Worm (Caenorhabditis elegans) whole organism, L1 larva: ENCODE results near the gene D1005.2.

Source experiments
- C16A3.4 ChIP-seq: fragments of 150-350 bp; optimal IDR thresholded peaks from 2 replicates; lab custom pipeline; 2014; ENCODE audit warnings: missing biosample characterization, missing genetic modification characterization
- C34B4.2 ChIP-seq: sonication (generic microtip); optimal IDR thresholded peaks from 2 replicates; lab custom pipeline; 2017; ENCODE audit warnings: mild to moderate bottlenecking, missing genetic modification characterization, missing compliant biosample characterization
- Y116A8C.19 ChIP-seq: sonication (generic microtip); optimal IDR thresholded peaks from 2 replicates; lab custom pipeline; 2016; ENCODE audit warnings: missing compliant biosample characterization, missing genetic modification characterization, borderline replicate concordance
- aha-1 ChIP-seq: fragments of 150-350 bp; optimal IDR thresholded peaks from 2 replicates; lab custom pipeline; 2014; ENCODE audit warnings: missing biosample characterization, missing genetic modification characterization
- alr-1 ChIP-seq: fragments of 200-800 bp; sonication (Bioruptor generic); optimal IDR thresholded peaks from 2 replicates; lab custom pipeline; 2018; ENCODE audit warnings: borderline replicate concordance, mild to moderate bottlenecking, missing genetic modification characterization, missing compliant biosample characterization
- aly-2 ChIP-seq: fragments of 150-350 bp; optimal IDR thresholded peaks from 2 replicates; lab custom pipeline; 2014; ENCODE audit warnings: missing biosample characterization, missing genetic modification characterization
- blmp-1 ChIP-seq: fragments of 150-350 bp; optimal IDR thresholded peaks from 2 replicates; lab custom pipeline; 2014; ENCODE audit warnings: missing biosample characterization, missing genetic modification characterization
- ceh-8 ChIP-seq: fragments of 200-800 bp; sonication (Bioruptor generic); optimal IDR thresholded peaks from 2 replicates; lab custom pipeline; 2018; ENCODE audit warnings: mild to moderate bottlenecking, missing genetic modification characterization, moderate library complexity, missing compliant biosample characterization
- ceh-82 ChIP-seq, 3 experiments: fragments of 150-350 bp in 1 of 3; sonication (generic microtip) in 2 of 3; optimal IDR thresholded peaks; 2 replicates each; lab custom pipeline; 2014 to 2017; ENCODE audit warnings: missing biosample characterization in 3 of 3, missing genetic modification characterization in 3 of 3
- ceh-88 ChIP-seq: fragments of 200-800 bp; sonication (Bioruptor generic); IDR thresholded peaks from 2 replicates; pipeline ENCODE4 v1.3.6; 2022; ENCODE audit warnings: missing genetic modification characterization, missing compliant biosample characterization
- ces-1 ChIP-seq: fragments of 150-350 bp; optimal IDR thresholded peaks from 2 replicates; lab custom pipeline; 2014; ENCODE audit warnings: missing biosample characterization, missing genetic modification reagents, missing genetic modification characterization
- dsc-1 ChIP-seq: sonication (generic microtip); optimal IDR thresholded peaks from 2 replicates; lab custom pipeline; 2016; ENCODE audit warnings: mild to moderate bottlenecking, missing genetic modification characterization, missing compliant biosample characterization
- efl-1 ChIP-seq, 4 experiments: fragments of 150-350 bp; optimal IDR thresholded peaks in 3 of 4; peaks in 1 of 4; 1 replicate in 1 of 4; 2 replicates in 3 of 4; lab custom pipeline; 2014; ENCODE audit warnings: missing biosample characterization in 2 of 4, missing genetic modification characterization in 2 of 4, missing genetic modification reagents in 2 of 4
- efl-3 ChIP-seq: fragments of 200-800 bp; sonication (Bioruptor generic); optimal IDR thresholded peaks from 2 replicates; lab custom pipeline; 2018; ENCODE audit warnings: mild to moderate bottlenecking, missing genetic modification characterization, missing compliant biosample characterization
- egl-27 ChIP-seq, 2 experiments: fragments of 150-350 bp in 1 of 2; sonication (generic microtip); optimal IDR thresholded peaks; 3 replicates each; lab custom pipeline; 2017 to 2018; ENCODE audit warnings: missing biosample characterization in 2 of 2, missing genetic modification characterization in 2 of 2, missing genetic modification reagents in 2 of 2
- elt-3 ChIP-seq, 6 experiments: fragments of 150-350 bp in 1 of 6; sonication (generic microtip); optimal IDR thresholded peaks; 2 replicates each; lab custom pipeline; 2017 to 2018; ENCODE audit warnings: missing biosample characterization in 6 of 6, missing genetic modification characterization in 6 of 6, inconsistent platforms in 1 of 6
- fkh-10 ChIP-seq: sonication (generic microtip); optimal IDR thresholded peaks from 2 replicates; lab custom pipeline; 2017; ENCODE audit warnings: missing biosample characterization, missing genetic modification reagents, missing genetic modification characterization
- fos-1 ChIP-seq: fragments of 150-350 bp; optimal IDR thresholded peaks from 2 replicates; lab custom pipeline; 2014; ENCODE audit warnings: missing biosample characterization, missing genetic modification characterization
- hlh-4 ChIP-seq: sonication (generic microtip); optimal IDR thresholded peaks from 2 replicates; lab custom pipeline; 2016; ENCODE audit warnings: mild to moderate bottlenecking, missing genetic modification characterization, missing compliant biosample characterization
- hpl-2 ChIP-seq: fragments of 150-350 bp; optimal IDR thresholded peaks from 2 replicates; lab custom pipeline; 2014; ENCODE audit warnings: missing biosample characterization, missing genetic modification reagents, missing genetic modification characterization
- jun-1 ChIP-seq: fragments of 150-350 bp; optimal IDR thresholded peaks from 2 replicates; lab custom pipeline; 2014; ENCODE audit warnings: missing biosample characterization, missing genetic modification reagents, missing genetic modification characterization
- lin-14 ChIP-seq: fragments of 200-800 bp; sonication (Bioruptor generic); optimal IDR thresholded peaks from 2 replicates; lab custom pipeline; 2018; ENCODE audit warnings: mild to moderate bottlenecking, missing genetic modification characterization, moderate library complexity, missing compliant biosample characterization
- lin-35 ChIP-seq, 2 experiments: fragments of 150-350 bp; optimal IDR thresholded peaks; 2 replicates each; lab custom pipeline; 2014; ENCODE audit warnings: missing biosample characterization in 2 of 2, missing genetic modification characterization in 2 of 2, missing genetic modification reagents in 2 of 2
- mep-1 ChIP-seq: fragments of 150-350 bp; optimal IDR thresholded peaks from 2 replicates; lab custom pipeline; 2014; ENCODE audit warnings: missing biosample characterization, missing genetic modification characterization
- nhr-11 ChIP-seq: fragments of 150-350 bp; optimal IDR thresholded peaks from 2 replicates; lab custom pipeline; 2014; ENCODE audit warnings: missing biosample characterization, missing genetic modification characterization
- nhr-12 ChIP-seq: sonication (generic microtip); optimal IDR thresholded peaks from 2 replicates; lab custom pipeline; 2017; ENCODE audit warnings: missing biosample characterization, missing genetic modification characterization
- nhr-20 ChIP-seq: sonication (generic microtip); optimal IDR thresholded peaks from 2 replicates; lab custom pipeline; 2016; ENCODE audit warnings: mild to moderate bottlenecking, missing genetic modification characterization, missing compliant biosample characterization
- nhr-237 ChIP-seq: fragments of 150-350 bp; optimal IDR thresholded peaks from 2 replicates; lab custom pipeline; 2014; ENCODE audit warnings: missing biosample characterization, missing genetic modification characterization
- nhr-47 ChIP-seq: sonication (generic microtip); optimal IDR thresholded peaks from 2 replicates; lab custom pipeline; 2016; ENCODE audit warnings: mild to moderate bottlenecking, missing genetic modification characterization, moderate library complexity, missing compliant biosample characterization
- nhr-71 ChIP-seq: sonication (generic microtip); optimal IDR thresholded peaks from 2 replicates; lab custom pipeline; 2016; ENCODE audit warnings: mild to moderate bottlenecking, missing genetic modification characterization, moderate library complexity, missing compliant biosample characterization
- nhr-76 ChIP-seq: sonication (generic microtip); optimal IDR thresholded peaks from 2 replicates; lab custom pipeline; 2017; ENCODE audit warnings: missing biosample characterization, missing genetic modification characterization
- nhr-90 ChIP-seq: sonication (generic microtip); optimal IDR thresholded peaks from 2 replicates; lab custom pipeline; 2016; ENCODE audit warnings: mild to moderate bottlenecking, missing genetic modification characterization, missing compliant biosample characterization; ENCODE audit not compliant: poor library complexity
- pax-3 ChIP-seq: fragments of 200-800 bp; sonication (Bioruptor generic); optimal IDR thresholded peaks from 2 replicates; lab custom pipeline; 2018; ENCODE audit warnings: mild to moderate bottlenecking, missing genetic modification characterization, moderate library complexity, missing compliant biosample characterization
- pqm-1 ChIP-seq: sonication (generic microtip); optimal IDR thresholded peaks from 3 replicates; lab custom pipeline; 2017; ENCODE audit warnings: missing biosample characterization, missing genetic modification characterization
- skn-1 ChIP-seq: fragments of 150-350 bp; optimal IDR thresholded peaks from 2 replicates; lab custom pipeline; 2014; ENCODE audit warnings: missing biosample characterization, missing genetic modification characterization
- snu-23 ChIP-seq: sonication (generic microtip); optimal IDR thresholded peaks from 2 replicates; lab custom pipeline; 2016; ENCODE audit warnings: missing genetic modification characterization, missing compliant biosample characterization
- sox-4 ChIP-seq: sonication (generic microtip); optimal IDR thresholded peaks from 2 replicates; lab custom pipeline; 2016; ENCODE audit warnings: missing genetic modification characterization, missing compliant biosample characterization
- tbx-2 ChIP-seq: sonication (generic microtip); optimal IDR thresholded peaks from 2 replicates; lab custom pipeline; 2016; ENCODE audit warnings: missing genetic modification characterization, missing compliant biosample characterization
- tlp-1 ChIP-seq: fragments of 150-350 bp; optimal IDR thresholded peaks from 2 replicates; lab custom pipeline; 2014; ENCODE audit warnings: missing biosample characterization, missing genetic modification characterization
- unc-86 ChIP-seq: sonication (generic microtip); optimal IDR thresholded peaks from 2 replicates; lab custom pipeline; 2016; ENCODE audit warnings: missing genetic modification characterization, missing compliant biosample characterization
- vab-15 ChIP-seq: sonication (generic microtip); optimal IDR thresholded peaks from 2 replicates; lab custom pipeline; 2017; ENCODE audit warnings: missing genotype, mild to moderate bottlenecking, missing genetic modification characterization, missing compliant biosample characterization
- zag-1 ChIP-seq: fragments of 150-350 bp; optimal IDR thresholded peaks from 2 replicates; lab custom pipeline; 2014; ENCODE audit warnings: missing biosample characterization, missing genetic modification characterization
- ztf-4 ChIP-seq: fragments of 150-350 bp; optimal IDR thresholded peaks from 2 replicates; lab custom pipeline; 2014; ENCODE audit warnings: missing biosample characterization, missing genetic modification characterization

The D1005.2 gene

DNA sequence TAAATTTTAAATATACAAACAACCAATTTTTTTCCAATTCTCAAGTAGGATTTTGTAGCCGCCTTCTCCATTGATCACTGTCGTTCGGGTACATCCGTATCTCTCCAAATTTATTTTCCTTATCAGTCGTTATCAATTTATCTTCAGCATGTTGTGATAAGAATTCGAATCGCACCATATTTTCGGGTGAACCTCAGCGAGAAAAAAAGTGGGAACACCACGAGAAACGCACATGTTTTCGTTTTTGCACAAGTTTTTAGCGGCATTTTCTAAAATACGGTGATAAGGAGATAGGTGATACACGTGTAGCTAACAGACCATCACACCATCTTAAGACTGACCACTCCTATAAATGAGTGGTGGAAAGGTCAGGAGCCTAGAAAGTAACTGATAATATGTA lies 19.1 kb downstream of the D1005.2 start (continued):
- TF ChIP-seq zag-1 (no peak), unc-86 (tag; lab: Kevin White, UChicago) (no peak), hpl-2 (no peak), pqm-1 (no peak), efl-3 (no peak), tlp-1 (tag; lab: Kevin White, UChicago) (no peak), nhr-12 (no peak), nhr-90 (tag; lab: Kevin White, UChicago) (peak; percentile 61), C34B4.2 (tag; lab: Kevin White, UChicago) (no peak), skn-1 (tag; lab: Kevin White, UChicago) (no peak), nhr-71 (tag; lab: Kevin White, UChicago) (peak; percentile 62), nhr-76 (tag; lab: Kevin White, UChicago) (no peak), snu-23 (GFP tag; lab: Kevin White, UChicago) (peak; percentile 29), C16A3.4 (tag; lab: Kevin White, UChicago) (no peak), efl-1 (optimal IDR thresholded peaks at IDR 0.05; lab: Kevin White, UChicago) (no peak), efl-1 (GFP tag; optimal IDR thresholded peaks at IDR 0.05 in 1 of 2; lab: Kevin White, UChicago) (peak in 1 of 2 experiments; percentile 34), aly-2 (tag; lab: Kevin White, UChicago) (no peak), dsc-1 (no peak), blmp-1 (tag; lab: Kevin White, UChicago) (peak; percentile 58), ztf-4 (no peak), vab-15 (tag; lab: Kevin White, UChicago) (no peak), aha-1 (tag; lab: Kevin White, UChicago) (no peak), elt-3 (tag; optimal IDR thresholded peaks at IDR 0.05; lab: Kevin White, UChicago) (peak; percentile 87 to 98 (median 94)), jun-1 (tag; lab: Kevin White, UChicago) (peak; percentile 53), mep-1 (tag; lab: Kevin White, UChicago) (peak; percentile 9), alr-1 (tag; lab: Kevin White, UChicago) (no peak), nhr-20 (peak; percentile 66), Y116A8C.19 (tag; lab: Kevin White, UChicago) (no peak), ceh-88 (no peak), nhr-11 (tag; lab: Kevin White, UChicago) (no peak), lin-35 (GFP tag; optimal IDR thresholded peaks at IDR 0.05; lab: Kevin White, UChicago) (peak in 1 of 2 experiments; percentile 25), ces-1 (GFP tag; lab: Kevin White, UChicago) (no peak), fos-1 (no peak), tbx-2 (tag; lab: Kevin White, UChicago) (no peak), hlh-4 (no peak), nhr-237 (tag; lab: Kevin White, UChicago) (no peak)

DNA sequence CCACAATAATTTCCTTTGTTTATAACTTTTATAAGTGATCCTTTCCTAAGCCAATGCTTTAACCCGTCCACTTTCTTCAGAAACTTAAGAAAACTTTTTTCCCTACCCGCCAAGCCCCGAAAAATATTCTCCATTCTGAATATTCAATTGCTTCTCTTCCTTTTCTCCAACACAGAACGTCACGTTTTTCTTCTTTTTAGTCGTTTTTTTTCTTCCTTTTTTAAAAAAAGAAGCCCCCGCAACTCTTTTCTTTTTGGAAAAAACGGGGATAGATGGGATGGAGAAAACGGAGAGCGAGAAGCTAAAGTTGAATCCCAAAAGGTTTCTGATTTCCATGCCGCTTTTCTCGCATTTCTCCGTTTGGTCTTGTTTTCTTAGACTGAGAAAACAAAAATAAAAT lies 19.7 kb downstream of the D1005.2 start:
- TF ChIP-seq C16A3.4 (tag; lab: Kevin White, UChicago) (no peak), aly-2 (tag; lab: Kevin White, UChicago) (no peak), sox-4 (tag; lab: Kevin White, UChicago) (no peak), pax-3 (no peak), ceh-8 (GFP tag; lab: Kevin White, UChicago) (no peak), fkh-10 (GFP tag; lab: Kevin White, UChicago) (peak; percentile 52), lin-14 (GFP tag; lab: Kevin White, UChicago) (peak; percentile 53), efl-1 (optimal IDR thresholded peaks at IDR 0.05; lab: Kevin White, UChicago) (no peak), efl-1 (GFP tag; optimal IDR thresholded peaks at IDR 0.05 in 1 of 2; lab: Kevin White, UChicago) (peak in 1 of 2 experiments; percentile 42), egl-27 (tag; optimal IDR thresholded peaks at IDR 0.05; lab: Kevin White, UChicago) (no peak), nhr-20 (no peak), skn-1 (tag; lab: Kevin White, UChicago) (peak; percentile 16), nhr-47 (tag; lab: Kevin White, UChicago) (no peak), nhr-71 (tag; lab: Kevin White, UChicago) (no peak), dsc-1 (no peak), ceh-82 (tag; optimal IDR thresholded peaks at IDR 0.05; lab: Kevin White, UChicago) (peak in 1 of 3 experiments; percentile 3)
